Worm (Caenorhabditis elegans) whole organism, L3 larva: ENCODE measurements around the gene nphp-1.

Source experiments
- R02D3.7 ChIP-seq: fragments of 150-350 bp; optimal IDR thresholded peaks from 2 replicates; lab custom pipeline; 2014; ENCODE audit warnings: missing biosample characterization, missing genetic modification characterization
- ZK546.5 ChIP-seq: sonication (generic microtip); optimal IDR thresholded peaks from 2 replicates; lab custom pipeline; 2017; ENCODE audit warnings: missing biosample characterization, missing genetic modification characterization
- ama-1 ChIP-seq: fragments of 150-350 bp; optimal IDR thresholded peaks from 2 replicates; lab custom pipeline; 2018
- ceh-16 ChIP-seq: sonication (generic microtip); optimal IDR thresholded peaks from 2 replicates; lab custom pipeline; 2017; ENCODE audit warnings: missing biosample characterization, missing genetic modification characterization
- ceh-82 ChIP-seq: fragments of 150-350 bp; optimal IDR thresholded peaks from 2 replicates; lab custom pipeline; 2014; ENCODE audit warnings: missing biosample characterization, missing genetic modification characterization
- daf-12 ChIP-seq: fragments of 150-350 bp; optimal IDR thresholded peaks from 2 replicates; lab custom pipeline; 2014; ENCODE audit warnings: missing biosample characterization, missing genetic modification reagents, missing genetic modification characterization
- elt-1 ChIP-seq: fragments of 150-350 bp; optimal IDR thresholded peaks from 2 replicates; lab custom pipeline; 2014; ENCODE audit warnings: missing biosample characterization, missing genetic modification characterization
- elt-2 ChIP-seq: sonication (generic microtip); optimal IDR thresholded peaks from 2 replicates; lab custom pipeline; 2016; ENCODE audit warnings: missing genetic modification reagents, mild to moderate bottlenecking, missing genetic modification characterization, missing compliant biosample characterization
- elt-3 ChIP-seq, 3 experiments: fragments of 150-350 bp in 1 of 3; sonication (generic microtip) in 2 of 3; optimal IDR thresholded peaks; 2 replicates in 2 of 3; 4 replicates in 1 of 3; lab custom pipeline; 2014 to 2017; ENCODE audit warnings: missing biosample characterization in 3 of 3, missing genetic modification characterization in 3 of 3
- fkh-10 ChIP-seq: sonication (generic microtip); optimal IDR thresholded peaks from 2 replicates; lab custom pipeline; 2017; ENCODE audit warnings: missing biosample characterization, missing genetic modification reagents, missing genetic modification characterization
- fos-1 ChIP-seq: fragments of 150-350 bp; optimal IDR thresholded peaks from 2 replicates; lab custom pipeline; 2014; ENCODE audit warnings: missing biosample characterization, missing genetic modification characterization
- hmg-11 ChIP-seq: sonication (generic microtip); optimal IDR thresholded peaks from 2 replicates; lab custom pipeline; 2016; ENCODE audit warnings: missing genetic modification characterization, missing compliant biosample characterization
- jun-1 ChIP-seq: fragments of 150-350 bp; optimal IDR thresholded peaks from 2 replicates; lab custom pipeline; 2014; ENCODE audit warnings: missing biosample characterization, missing genetic modification reagents, missing genetic modification characterization
- lin-15B ChIP-seq: fragments of 150-350 bp; optimal IDR thresholded peaks from 2 replicates; lab custom pipeline; 2014; ENCODE audit warnings: missing biosample characterization, missing genetic modification characterization
- lin-39 ChIP-seq: fragments of 150-350 bp; optimal IDR thresholded peaks from 2 replicates; lab custom pipeline; 2018; ENCODE audit warnings: missing biosample characterization, missing genetic modification reagents, missing genetic modification characterization
- lsy-12 ChIP-seq: sonication (generic microtip); optimal IDR thresholded peaks from 2 replicates; lab custom pipeline; 2016; ENCODE audit warnings: mild to moderate bottlenecking, missing genetic modification characterization, missing compliant biosample characterization
- mdl-1 ChIP-seq: fragments of 150-350 bp; optimal IDR thresholded peaks from 2 replicates; lab custom pipeline; 2014; ENCODE audit warnings: missing biosample characterization, missing genetic modification characterization
- mml-1 ChIP-seq: fragments of 150-350 bp; sonication (generic microtip); optimal IDR thresholded peaks from 3 replicates; lab custom pipeline; 2014; ENCODE audit warnings: missing biosample characterization, missing genetic modification characterization
- nfya-1 ChIP-seq: sonication (generic microtip); optimal IDR thresholded peaks from 2 replicates; lab custom pipeline; 2017; ENCODE audit warnings: missing genetic modification characterization, mild to moderate bottlenecking, missing compliant biosample characterization, antibody characterized with exemption, moderate library complexity; ENCODE audit not compliant: insufficient read depth
- nhr-11 ChIP-seq: fragments of 150-350 bp; optimal IDR thresholded peaks from 2 replicates; lab custom pipeline; 2014; ENCODE audit warnings: missing biosample characterization, missing genetic modification characterization
- nhr-23 ChIP-seq: fragments of 150-350 bp; optimal IDR thresholded peaks from 2 replicates; lab custom pipeline; 2014; ENCODE audit warnings: missing biosample characterization, missing genetic modification reagents, missing genetic modification characterization
- nhr-237 ChIP-seq: fragments of 150-350 bp; optimal IDR thresholded peaks from 2 replicates; lab custom pipeline; 2014; ENCODE audit warnings: missing biosample characterization, missing genetic modification characterization
- nhr-25 ChIP-seq: sonication (generic microtip); optimal IDR thresholded peaks from 2 replicates; lab custom pipeline; 2017; ENCODE audit warnings: missing biosample characterization, missing genetic modification characterization
- nhr-43 ChIP-seq: sonication (generic microtip); optimal IDR thresholded peaks from 2 replicates; lab custom pipeline; 2016; ENCODE audit warnings: mild to moderate bottlenecking, missing genetic modification characterization, missing compliant biosample characterization; ENCODE audit not compliant: poor library complexity, severe bottlenecking
- nhr-76 ChIP-seq: fragments of 150-350 bp; sonication (generic microtip); optimal IDR thresholded peaks from 5 replicates; lab custom pipeline; 2014; ENCODE audit warnings: missing biosample characterization, missing genetic modification characterization
- nhr-77 ChIP-seq: fragments of 150-350 bp; optimal IDR thresholded peaks from 2 replicates; lab custom pipeline; 2014; ENCODE audit warnings: missing biosample characterization, missing genetic modification characterization
- pha-4 ChIP-seq: fragments of 150-350 bp; optimal IDR thresholded peaks from 2 replicates; lab custom pipeline; 2014; ENCODE audit warnings: missing biosample characterization, missing genetic modification reagents, missing genetic modification characterization
- pqm-1 ChIP-seq: fragments of 150-350 bp; optimal IDR thresholded peaks from 2 replicates; lab custom pipeline; 2017; ENCODE audit warnings: missing biosample characterization, missing genetic modification characterization, inconsistent platforms
- sea-2 ChIP-seq: fragments of 150-350 bp; sonication (generic microtip); optimal IDR thresholded peaks from 4 replicates; lab custom pipeline; 2014; ENCODE audit warnings: missing biosample characterization, missing genetic modification reagents, missing genetic modification characterization
- skn-1 ChIP-seq: fragments of 150-350 bp; optimal IDR thresholded peaks from 2 replicates; lab custom pipeline; 2014; ENCODE audit warnings: missing biosample characterization, missing genetic modification characterization
- unc-39 ChIP-seq: sonication (generic microtip); optimal IDR thresholded peaks from 4 replicates; lab custom pipeline; 2017; ENCODE audit warnings: missing biosample characterization, missing genetic modification characterization
- unc-62 ChIP-seq: fragments of 150-350 bp; sonication (generic microtip); optimal IDR thresholded peaks from 4 replicates; lab custom pipeline; 2014; ENCODE audit warnings: missing biosample characterization, missing genetic modification reagents, missing genetic modification characterization
- ztf-11 ChIP-seq: fragments of 150-350 bp; optimal IDR thresholded peaks from 2 replicates; lab custom pipeline; 2014; ENCODE audit warnings: missing biosample characterization, missing genetic modification characterization

nphp-1 gene

ce11 chrII:10612743-10613142 is 39.3 kb downstream of the nphp-1 start, which contains the start of gene C14A4.12:
Gene C14A4.12, plus strand, starts transcription at chrII:10613043.
- TF ChIP-seq nhr-11 (tag; lab: Kevin White, UChicago) (no peak), nfya-1 (no peak), jun-1 (tag; lab: Kevin White, UChicago) (no peak), elt-1 (tag; lab: Kevin White, UChicago) (no peak), pha-4 (peak; percentile 90), unc-62 (GFP tag; lab: Kevin White, UChicago) (no peak), nhr-43 (tag; lab: Kevin White, UChicago) (no peak)
- TF ChIP-seq, all 47 proteins: peak for 1

DNA sequence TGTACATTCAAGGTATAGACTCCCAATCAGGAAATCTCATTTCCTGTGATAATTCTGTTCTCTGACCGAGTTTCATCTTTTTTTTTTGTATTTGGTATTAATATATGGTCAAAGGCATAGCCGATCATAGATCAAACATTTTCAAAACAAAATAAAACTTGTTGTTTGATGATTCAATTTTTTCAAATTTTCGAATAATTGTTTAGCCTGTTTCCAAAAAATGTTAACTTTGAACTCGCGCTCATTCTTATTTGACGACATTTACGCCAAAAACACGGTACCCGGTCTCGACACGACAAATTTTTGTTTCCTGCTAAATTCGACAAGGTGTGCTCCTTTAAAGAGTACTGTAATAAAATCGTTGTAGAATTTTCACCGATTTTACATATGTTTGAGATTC is 43.2 kb downstream of the nphp-1 start:
- TF ChIP-seq sea-2: no peak
- no peak for TF ChIP-seq daf-12 (tag; lab: Kevin White, UChicago)

ce11 chrII:10607238-10607961 is 44.7 kb downstream of the nphp-1 start, which contains the start of gene ccm-3:
Gene ccm-3, minus strand, starts transcription at chrII:10607275.
- peak; percentile 5 for TF ChIP-seq nhr-23
- TF ChIP-seq unc-62 (GFP tag; lab: Kevin White, UChicago): no peak
- TF ChIP-seq pha-4: peak; percentile 80
- TF ChIP-seq elt-2: peak; percentile 43
- peak; percentile 1 for TF ChIP-seq hmg-11
- peak; percentile 72 for TF ChIP-seq lin-15B (tag; lab: Kevin White, UChicago)
- TF ChIP-seq elt-3 (tag; optimal IDR thresholded peaks at IDR 0.05; lab: Kevin White, UChicago): no peak
- TF ChIP-seq nhr-25 (tag; lab: Kevin White, UChicago): no peak
- TF ChIP-seq nfya-1: peak; percentile 31
- no peak for TF ChIP-seq ceh-16 (tag; lab: Kevin White, UChicago)

- TF ChIP-seq lsy-12 (tag; lab: Kevin White, UChicago): no peak
- TF ChIP-seq daf-12 (tag; lab: Kevin White, UChicago): no peak
- no peak for TF ChIP-seq fkh-10
- TF ChIP-seq nfya-1: no peak
- no peak for TF ChIP-seq ztf-11 (tag; lab: Kevin White, UChicago)
- no peak for TF ChIP-seq unc-39 (tag; lab: Kevin White, UChicago)
- no peak for TF ChIP-seq elt-1 (tag; lab: Kevin White, UChicago)
- no peak for TF ChIP-seq nhr-43 (tag; lab: Kevin White, UChicago)
- no peak for TF ChIP-seq ama-1 (lab: Kevin White, UChicago)
- no peak for TF ChIP-seq nhr-25 (tag; lab: Kevin White, UChicago)
- no peak for TF ChIP-seq pha-4
- TF ChIP-seq elt-3 (tag; optimal IDR thresholded peaks at IDR 0.05; lab: Kevin White, UChicago): no peak
- no peak for TF ChIP-seq ZK546.5 (tag; lab: Kevin White, UChicago)
- TF ChIP-seq unc-62 (GFP tag; lab: Kevin White, UChicago): no peak
Measured at ce11 chrII:10605512-10605911, 46.5 kb downstream of the nphp-1 start, which contains the start of gene taf-13. Gene taf-13, minus strand, starts transcription at chrII:10605612.

DNA sequence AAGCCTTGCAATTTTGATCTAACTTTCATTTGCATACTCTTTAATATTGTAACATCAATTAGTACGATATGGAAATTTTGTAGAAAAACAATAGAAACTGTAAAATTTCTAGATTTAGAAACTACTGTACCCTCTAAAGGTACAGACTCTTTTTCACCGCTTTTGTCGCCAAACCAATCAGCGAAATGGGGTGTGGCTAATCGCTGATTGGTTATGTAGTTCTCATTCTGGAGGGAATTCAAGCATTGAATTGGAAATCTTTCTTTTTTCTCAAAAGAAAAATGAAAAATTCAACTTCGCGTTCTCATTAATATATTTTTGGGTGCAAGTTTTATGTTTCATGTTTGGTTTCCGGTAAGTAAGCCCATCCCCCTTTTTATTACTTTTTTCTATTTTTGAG is 48.5 kb downstream of the nphp-1 start:
- no peak for TF ChIP-seq pqm-1 (tag; lab: Kevin White, UChicago)
- peak; percentile 81 for TF ChIP-seq nfya-1
- no peak for TF ChIP-seq elt-2
- no peak for TF ChIP-seq hmg-11
- TF ChIP-seq, all 47 proteins: peak for 1

DNA sequence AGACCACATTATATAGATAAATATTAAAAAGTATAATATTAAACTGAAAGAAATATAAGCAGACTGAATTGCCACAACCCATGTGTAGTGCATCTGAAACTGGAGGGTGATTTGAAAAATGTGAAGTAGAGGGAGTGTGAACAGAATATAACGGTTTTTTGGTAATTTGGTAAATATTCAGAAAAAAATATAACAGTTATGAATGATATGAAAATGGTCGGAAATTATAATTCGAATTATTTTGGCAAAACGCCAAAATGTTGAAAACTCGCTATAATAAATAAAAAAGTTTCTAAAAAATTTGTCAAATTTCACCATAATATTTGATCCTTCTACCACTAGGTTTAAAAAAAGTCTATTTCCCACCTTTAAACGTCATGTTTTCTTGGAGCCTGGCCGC is 49.9 kb downstream of the nphp-1 start, which contains the start of gene srv-2:
srv-2 (minus strand) TSS at position 101 of the 400 bp plus-strand sequence.
- TF ChIP-seq skn-1 (tag; lab: Kevin White, UChicago) (no peak), nhr-76 (tag; lab: Kevin White, UChicago) (no peak), elt-1 (tag; lab: Kevin White, UChicago) (no peak), mml-1 (tag; lab: Kevin White, UChicago) (no peak), sea-2 (no peak), unc-62 (GFP tag; lab: Kevin White, UChicago) (no peak), lin-39 (tag; lab: Kevin White, UChicago) (no peak), ceh-82 (no peak), fkh-10 (no peak), nhr-237 (no peak), daf-12 (tag; lab: Kevin White, UChicago) (no peak), ZK546.5 (tag; lab: Kevin White, UChicago) (no peak), R02D3.7 (tag; lab: Kevin White, UChicago) (no peak), fos-1 (tag; lab: Kevin White, UChicago) (no peak), mdl-1 (no peak), nhr-77 (tag; lab: Kevin White, UChicago) (no peak), nhr-25 (tag; lab: Kevin White, UChicago) (no peak), lin-15B (tag; lab: Kevin White, UChicago) (no peak)
